Worm (Caenorhabditis elegans) whole organism, L3 larva: Measurements from ENCODE around the gene ZK688.9.

Experiments
- elt-1 ChIP-seq: fragments of 150-350 bp; optimal IDR thresholded peaks from 2 replicates; lab custom pipeline; 2014; ENCODE audit warnings: missing biosample characterization, missing genetic modification characterization
- lin-15B ChIP-seq: fragments of 150-350 bp; optimal IDR thresholded peaks from 2 replicates; lab custom pipeline; 2014; ENCODE audit warnings: missing biosample characterization, missing genetic modification characterization
- nhr-12 ChIP-seq: fragments of 150-350 bp; optimal IDR thresholded peaks from 2 replicates; lab custom pipeline; 2014; ENCODE audit warnings: missing biosample characterization, missing genetic modification characterization
- pqm-1 ChIP-seq: fragments of 150-350 bp; optimal IDR thresholded peaks from 2 replicates; lab custom pipeline; 2017; ENCODE audit warnings: missing biosample characterization, missing genetic modification characterization, inconsistent platforms
- unc-62 ChIP-seq: fragments of 150-350 bp; sonication (generic microtip); optimal IDR thresholded peaks from 4 replicates; lab custom pipeline; 2014; ENCODE audit warnings: missing biosample characterization, missing genetic modification reagents, missing genetic modification characterization

DNA sequence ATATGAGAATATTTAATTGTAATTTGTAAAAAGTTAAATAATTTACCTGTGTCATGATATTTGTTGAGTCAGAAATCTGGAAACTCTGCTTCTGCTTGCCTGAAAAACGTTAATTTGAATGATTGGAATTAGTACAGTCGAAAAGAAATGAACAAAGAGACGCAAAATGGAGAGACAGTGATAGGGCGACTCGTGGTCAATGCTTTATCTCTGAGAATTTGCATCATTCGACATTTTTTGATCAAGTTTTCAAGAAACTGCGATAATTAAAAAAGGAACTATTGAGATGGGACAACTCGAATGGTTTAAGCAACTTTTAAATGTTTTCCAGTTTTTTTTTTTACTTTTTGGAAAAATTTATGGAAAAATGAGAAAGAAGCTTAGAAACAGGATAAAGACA is 21.9 kb downstream of the ZK688.9 start, which contains the start of gene cuc-1:
- TF ChIP-seq lin-15B (tag; lab: Kevin White, UChicago): no peak
- TF ChIP-seq nhr-12 (tag; lab: Kevin White, UChicago): no peak
- no peak for TF ChIP-seq pqm-1 (tag; lab: Kevin White, UChicago)
- no peak for TF ChIP-seq unc-62
- no peak for TF ChIP-seq elt-1
